Worm (Caenorhabditis elegans): ENCODE results near the gene sre-45.

DNA sequence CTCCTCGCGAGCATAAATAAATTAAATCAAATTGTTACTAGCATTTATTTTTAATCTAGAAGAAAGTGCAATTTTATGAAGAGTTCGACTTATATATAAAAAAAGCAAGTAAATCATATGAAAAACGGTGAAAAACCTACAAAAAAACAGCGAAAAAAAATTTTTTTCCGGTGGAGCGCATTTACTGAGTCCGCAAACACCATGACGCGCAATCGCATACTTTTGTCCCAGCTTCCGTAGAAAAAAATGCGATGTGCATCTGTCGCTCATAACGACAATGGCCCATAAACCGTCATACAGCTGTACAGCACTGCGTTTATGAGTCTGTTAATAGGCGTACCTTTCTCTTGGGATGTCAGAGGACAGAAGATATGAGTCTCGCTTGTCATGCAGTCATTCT, 40.5 kb upstream of the sre-45 start:
- no peak for TF ChIP-seq sox-4 (tag; optimal IDR thresholded peaks at IDR 0.05)
- no peak for TF ChIP-seq F13H6.1 (tag; optimal IDR thresholded peaks at IDR 0.05)
- no peak for TF ChIP-seq hlh-30 (tag; optimal IDR thresholded peaks at IDR 0.05; ENCODE audit: insufficient read depth)
- TF ChIP-seq hlh-15 (tag; optimal IDR thresholded peaks at IDR 0.05): no peak
- TF ChIP-seq ama-1 (optimal IDR thresholded peaks at IDR 0.05): no peak
- no peak for TF ChIP-seq C38D4.7 (GFP tag; optimal IDR thresholded peaks at IDR 0.05)
- TF ChIP-seq tbx-2 (tag; optimal IDR thresholded peaks at IDR 0.05): no peak
- TF ChIP-seq pha-4 (tag; optimal IDR thresholded peaks at IDR 0.05): no peak
- no peak for TF ChIP-seq unc-86 (tag; optimal IDR thresholded peaks at IDR 0.05)
- no peak for TF ChIP-seq lim-6 (tag; optimal IDR thresholded peaks at IDR 0.05)

All from whole organism, late embryonic.